Worm (Caenorhabditis elegans) whole organism, late embryonic: Measurements from ENCODE around the gene snf-7.

Experiments used
- K02D7.2 ChIP-seq: sonication (generic microtip); optimal IDR thresholded peaks from 2 replicates; lab custom pipeline; 2017; ENCODE audit warnings: mild to moderate bottlenecking, missing genetic modification characterization, missing compliant biosample characterization
- K09A11.1 ChIP-seq: sonication (generic microtip); optimal IDR thresholded peaks from 2 replicates; lab custom pipeline; 2017; ENCODE audit warnings: antibody characterized with exemption, mild to moderate bottlenecking, missing genetic modification characterization, missing compliant biosample characterization; ENCODE audit not compliant: insufficient read depth
- ahr-1 ChIP-seq: sonication (generic microtip); optimal IDR thresholded peaks from 2 replicates; lab custom pipeline; 2016; ENCODE audit warnings: missing genetic modification characterization, missing compliant biosample characterization
- ama-1 ChIP-seq: fragments of 150-350 bp; optimal IDR thresholded peaks from 2 replicates; lab custom pipeline; 2014
- ceh-14 ChIP-seq: sonication (generic microtip); optimal IDR thresholded peaks from 2 replicates; lab custom pipeline; 2016; ENCODE audit warnings: missing genotype, missing genetic modification characterization, missing compliant biosample characterization
- ceh-18 ChIP-seq: sonication (generic microtip); optimal IDR thresholded peaks from 2 replicates; lab custom pipeline; 2016; ENCODE audit warnings: missing genetic modification characterization, missing compliant biosample characterization
- ceh-24 ChIP-seq: sonication (generic microtip); optimal IDR thresholded peaks from 2 replicates; lab custom pipeline; 2016; ENCODE audit warnings: mild to moderate bottlenecking, missing genetic modification characterization, missing compliant biosample characterization
- ceh-31 ChIP-seq: sonication (generic microtip); optimal IDR thresholded peaks from 2 replicates; lab custom pipeline; 2016; ENCODE audit warnings: missing genetic modification characterization, missing compliant biosample characterization
- ceh-34 ChIP-seq: sonication (generic microtip); optimal IDR thresholded peaks from 2 replicates; lab custom pipeline; 2016; ENCODE audit warnings: mild to moderate bottlenecking, missing genetic modification characterization, missing compliant biosample characterization
- ceh-48 ChIP-seq: sonication (generic microtip); optimal IDR thresholded peaks from 2 replicates; lab custom pipeline; 2016; ENCODE audit warnings: missing genetic modification characterization, inconsistent platforms, missing compliant biosample characterization
- ceh-6 ChIP-seq: fragments of 200-800 bp; sonication (Bioruptor generic); optimal IDR thresholded peaks from 2 replicates; lab custom pipeline; 2018; ENCODE audit warnings: mild to moderate bottlenecking, missing genetic modification characterization, missing compliant biosample characterization
- ceh-9 ChIP-seq: sonication (generic microtip); optimal IDR thresholded peaks from 2 replicates; lab custom pipeline; 2016; ENCODE audit warnings: mild to moderate bottlenecking, missing genetic modification characterization, inconsistent platforms, missing compliant biosample characterization
- che-1 ChIP-seq: sonication (generic microtip); optimal IDR thresholded peaks from 2 replicates; lab custom pipeline; 2016; ENCODE audit warnings: mild to moderate bottlenecking, missing genetic modification characterization, missing compliant biosample characterization
- dve-1 ChIP-seq: sonication (generic microtip); optimal IDR thresholded peaks from 2 replicates; lab custom pipeline; 2017; ENCODE audit warnings: antibody characterized with exemption, mild to moderate bottlenecking, missing genetic modification characterization, missing compliant biosample characterization
- elt-2 ChIP-seq: sonication (generic microtip); optimal IDR thresholded peaks from 2 replicates; lab custom pipeline; 2016; ENCODE audit warnings: missing genetic modification reagents, missing genetic modification characterization, missing compliant biosample characterization
- eyg-1 ChIP-seq: sonication (generic microtip); optimal IDR thresholded peaks from 2 replicates; lab custom pipeline; 2016; ENCODE audit warnings: missing genotype, missing genetic modification characterization, missing compliant biosample characterization
- fax-1 ChIP-seq: sonication (generic microtip); optimal IDR thresholded peaks from 2 replicates; lab custom pipeline; 2016; ENCODE audit warnings: missing genotype, missing genetic modification characterization, missing compliant biosample characterization
- gmeb-2 ChIP-seq: sonication (generic microtip); optimal IDR thresholded peaks from 2 replicates; lab custom pipeline; 2016; ENCODE audit warnings: missing genetic modification characterization, inconsistent platforms, missing compliant biosample characterization
- hlh-15 ChIP-seq: sonication (generic microtip); optimal IDR thresholded peaks from 2 replicates; lab custom pipeline; 2016; ENCODE audit warnings: missing genetic modification characterization, missing compliant biosample characterization
- hlh-30 ChIP-seq: sonication (generic microtip); optimal IDR thresholded peaks from 2 replicates; lab custom pipeline; 2017; ENCODE audit warnings: antibody characterized with exemption, missing genetic modification characterization, missing compliant biosample characterization; ENCODE audit not compliant: insufficient read depth
- hlh-8 ChIP-seq: sonication (generic microtip); optimal IDR thresholded peaks from 2 replicates; lab custom pipeline; 2016; ENCODE audit warnings: missing genotype, missing genetic modification characterization, missing compliant biosample characterization
- nfya-1 ChIP-seq: sonication (generic microtip); optimal IDR thresholded peaks from 2 replicates; lab custom pipeline; 2017; ENCODE audit warnings: missing genetic modification characterization, mild to moderate bottlenecking, missing compliant biosample characterization, antibody characterized with exemption, moderate library complexity
- npax-4 ChIP-seq: sonication (generic microtip); optimal IDR thresholded peaks from 2 replicates; lab custom pipeline; 2016; ENCODE audit warnings: missing genetic modification characterization, missing compliant biosample characterization
- pat-9 ChIP-seq: fragments of 200-800 bp; sonication (Bioruptor generic); optimal IDR thresholded peaks from 2 replicates; lab custom pipeline; 2018; ENCODE audit warnings: mild to moderate bottlenecking, missing genetic modification characterization, moderate library complexity, missing compliant biosample characterization
- ref-2 ChIP-seq: sonication (generic microtip); optimal IDR thresholded peaks from 2 replicates; lab custom pipeline; 2016; ENCODE audit warnings: missing genetic modification characterization, missing compliant biosample characterization
- rnt-1 ChIP-seq: sonication (generic microtip); optimal IDR thresholded peaks from 2 replicates; lab custom pipeline; 2016; ENCODE audit warnings: missing genetic modification characterization, missing compliant biosample characterization
- sdc-2 ChIP-seq: sonication (generic microtip); optimal IDR thresholded peaks from 2 replicates; lab custom pipeline; 2016; ENCODE audit warnings: missing genotype, missing genetic modification characterization, missing compliant biosample characterization
- tbx-2 ChIP-seq: sonication (generic microtip); optimal IDR thresholded peaks from 2 replicates; lab custom pipeline; 2016; ENCODE audit warnings: missing genetic modification characterization, missing compliant biosample characterization
- tbx-7 ChIP-seq: sonication (generic microtip); optimal IDR thresholded peaks from 2 replicates; lab custom pipeline; 2016; ENCODE audit warnings: missing genotype, missing genetic modification characterization, missing compliant biosample characterization
- ttx-3 ChIP-seq: sonication (generic microtip); optimal IDR thresholded peaks from 2 replicates; lab custom pipeline; 2016; ENCODE audit warnings: missing genetic modification reagents, missing genetic modification characterization, missing compliant biosample characterization
- unc-3 ChIP-seq, 2 experiments: fragments of 200-800 bp in 1 of 2; sonication (Bioruptor generic) in 1 of 2; sonication (generic microtip) in 1 of 2; conservative IDR thresholded peaks in 1 of 2; optimal IDR thresholded peaks in 1 of 2; 2 replicates each; pipeline versions ENCODE4 v1.3.6 to Lab custom; 2016 to 2022; ENCODE audit warnings: missing compliant biosample characterization in 2 of 2, missing genetic modification characterization in 2 of 2, missing genetic modification reagents in 1 of 2
- unc-42 ChIP-seq: sonication (generic microtip); optimal IDR thresholded peaks from 2 replicates; lab custom pipeline; 2016; ENCODE audit warnings: missing genotype, missing genetic modification characterization, missing compliant biosample characterization
- zip-5 ChIP-seq: sonication (generic microtip); optimal IDR thresholded peaks from 2 replicates; lab custom pipeline; 2016; ENCODE audit warnings: missing genetic modification characterization, missing compliant biosample characterization
- ztf-16 ChIP-seq: sonication (generic microtip); optimal IDR thresholded peaks from 2 replicates; lab custom pipeline; 2017; ENCODE audit warnings: missing genetic modification characterization, missing compliant biosample characterization

The snf-7 gene

ce11 chrIII:12972398-12972797, 32.9 kb upstream of the snf-7 start, which contains the start of gene bckd-1A (continued):
- no peak for TF ChIP-seq ceh-14 (tag; lab: Kevin White, UChicago)

ce11 chrIII:12977559-12977958, 27.7 kb upstream of the snf-7 start, which contains the start of gene ZK1010.2:
Gene ZK1010.2, minus strand, starts transcription at chrIII:12977862.
- TF ChIP-seq hlh-15 (tag; lab: Kevin White, UChicago) (no peak), ceh-31 (tag; lab: Kevin White, UChicago) (no peak), K09A11.1 (tag; lab: Kevin White, UChicago) (no peak), K02D7.2 (no peak), ref-2 (no peak), gmeb-2 (no peak), sdc-2 (no peak)

- TF ChIP-seq fax-1 (tag; lab: Kevin White, UChicago) (no peak), ceh-34 (peak; percentile 0), hlh-15 (tag; lab: Kevin White, UChicago) (no peak), ttx-3 (no peak), dve-1 (tag; lab: Kevin White, UChicago) (peak; percentile 2), unc-42 (tag; lab: Kevin White, UChicago) (no peak), K09A11.1 (tag; lab: Kevin White, UChicago) (no peak), npax-4 (tag; lab: Kevin White, UChicago) (no peak), ceh-24 (tag; lab: Kevin White, UChicago) (no peak), tbx-7 (tag; lab: Kevin White, UChicago) (no peak), pat-9 (tag; lab: Kevin White, UChicago) (no peak), ceh-31 (tag; lab: Kevin White, UChicago) (peak; percentile 29), ceh-9 (tag; lab: Kevin White, UChicago) (no peak), ztf-16 (tag; lab: Kevin White, UChicago) (no peak), elt-2 (tag; lab: Kevin White, UChicago) (peak; percentile 17), ahr-1 (tag; lab: Kevin White, UChicago) (no peak), hlh-30 (tag; lab: Kevin White, UChicago) (no peak), eyg-1 (tag; lab: Kevin White, UChicago) (no peak), ama-1 (lab: Kevin White, UChicago) (no peak), rnt-1 (tag; lab: Kevin White, UChicago) (no peak), zip-5 (tag; lab: Kevin White, UChicago) (no peak), ceh-6 (GFP tag; lab: Kevin White, UChicago) (no peak), ceh-48 (peak; percentile 56), ref-2 (no peak), hlh-8 (tag; lab: Kevin White, UChicago) (no peak), nfya-1 (tag; lab: Kevin White, UChicago) (peak; percentile 92), tbx-2 (tag; lab: Kevin White, UChicago) (peak; percentile 6)
Measured at ce11 chrIII:12978473-12979174, 26.6 kb upstream of the snf-7 start, which contains the start of the genes ubq-2 and frg-1. Gene ubq-2, minus strand, starts transcription at chrIII:12978523. Gene frg-1, plus strand, starts transcription at chrIII:12979162.

- TF ChIP-seq ceh-18 (tag; lab: Kevin White, UChicago), result no peak
- no peak for TF ChIP-seq K02D7.2
- TF ChIP-seq hlh-8 (tag; lab: Kevin White, UChicago), result no peak
- TF ChIP-seq ceh-14 (tag; lab: Kevin White, UChicago), result no peak
- no peak for TF ChIP-seq unc-3 (GFP tag; conservative IDR thresholded peaks at IDR 0.05; lab: Robert Waterston, UW)
- TF ChIP-seq unc-3 (tag; optimal IDR thresholded peaks at IDR 0.05; lab: Kevin White, UChicago), result no peak
- no peak for TF ChIP-seq che-1 (tag; lab: Kevin White, UChicago)
- no peak for TF ChIP-seq ttx-3
Measured at ce11 chrIII:12980770-12981169, 24.5 kb upstream of the snf-7 start, which contains the start of gene ZK1010.4. Gene ZK1010.4, plus strand, starts transcription at chrIII:12981070.
